Fruit fly (Drosophila melanogaster): Measurements from ENCODE around the gene CG6908.
A peak's percentile ranks its signal among the peaks of the same experiment; 100 is the strongest.

Gene CG6908

DNA sequence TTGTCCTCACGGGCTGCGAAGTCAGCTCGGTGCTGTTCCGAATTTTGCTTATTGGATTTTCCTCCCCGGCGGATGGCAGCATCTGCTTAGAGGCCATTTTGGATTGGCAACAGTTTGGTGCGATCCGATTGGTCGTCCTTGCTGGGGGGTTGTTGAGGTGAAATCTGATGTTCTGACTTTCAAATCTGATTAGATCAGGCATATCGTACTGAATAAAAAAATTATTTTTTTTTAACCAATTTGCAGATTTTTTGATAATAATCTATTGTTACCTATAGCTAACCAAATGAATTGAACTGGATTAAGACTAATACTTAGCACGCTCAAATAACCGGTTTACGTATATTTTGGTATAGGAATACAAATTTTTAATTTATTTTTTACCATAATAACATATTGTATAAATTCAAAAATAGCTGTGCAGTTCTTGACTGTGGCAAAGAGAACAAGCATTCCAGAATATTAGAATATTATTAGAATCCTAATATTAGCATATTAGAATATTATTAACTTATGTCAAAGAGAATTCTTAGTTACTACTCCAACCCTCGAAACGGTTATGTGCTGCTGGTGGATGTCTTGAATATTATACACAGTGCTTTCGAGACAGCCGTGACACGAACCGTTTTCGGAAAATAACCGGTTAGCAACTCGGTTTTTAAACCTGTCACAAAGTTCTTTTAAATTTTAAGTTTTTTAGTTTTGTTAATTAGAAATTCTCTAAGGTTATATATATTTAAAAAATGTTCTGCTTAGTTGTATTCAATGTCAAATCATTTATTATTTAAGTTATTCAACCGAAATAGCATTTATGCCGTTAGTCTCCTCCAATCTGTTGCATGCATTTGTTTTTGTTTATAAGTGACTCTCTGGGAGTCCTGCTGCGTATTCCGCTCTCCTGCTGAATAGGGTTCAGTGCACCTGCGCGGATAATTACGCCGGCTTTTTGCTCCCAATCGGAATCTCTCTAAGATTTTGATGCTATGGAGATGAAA lies 4.8 kb upstream of the CG6908 start, which contains the start of gene Fer3 (continued):
- TF ChIP-seq HLHmδ (GFP tag; optimal IDR thresholded peaks at IDR 0.05): no peak
- no peak for TF ChIP-seq CG11093 (GFP tag; IDR thresholded peaks at IDR 0.05)
- TF ChIP-seq Scr (GFP tag; IDR thresholded peaks at IDR 0.05; ENCODE audit: partially characterized antibody): no peak
- no peak for TF ChIP-seq fd102C (GFP tag; optimal IDR thresholded peaks at IDR 0.05)
- no peak for TF ChIP-seq zfh1 (GFP tag; IDR thresholded peaks at IDR 0.05)
- no peak for TF ChIP-seq Dll (GFP tag; IDR thresholded peaks at IDR 0.05; ENCODE audit: partially characterized antibody)
- TF ChIP-seq slp2 (GFP tag; optimal IDR thresholded peaks at IDR 0.05): no peak
- no peak for TF ChIP-seq CG8388 (GFP tag; optimal IDR thresholded peaks at IDR 0.05)
- no peak for TF ChIP-seq gcm (GFP tag; optimal IDR thresholded peaks at IDR 0.05)
- TF ChIP-seq CG10431 (GFP tag; optimal IDR thresholded peaks at IDR 0.05): no peak
- TF ChIP-seq jing (GFP tag; optimal IDR thresholded peaks at IDR 0.05): no peak
- TF ChIP-seq usp (GFP tag; optimal IDR thresholded peaks at IDR 0.05): no peak
- peak; percentile 98 for TF ChIP-seq Elba2 (GFP tag; optimal IDR thresholded peaks at IDR 0.05)
- TF ChIP-seq otp (GFP tag; IDR thresholded peaks at IDR 0.05): no peak
- TF ChIP-seq H15 (GFP tag; IDR thresholded peaks at IDR 0.05): no peak
- no peak for TF ChIP-seq CG1832 (GFP tag; optimal IDR thresholded peaks at IDR 0.05)
- TF ChIP-seq BtbVII (GFP tag; optimal IDR thresholded peaks at IDR 0.05): no peak
- TF ChIP-seq ham (GFP tag; IDR thresholded peaks at IDR 0.05): no peak
- TF ChIP-seq fd96Cb (tag; optimal IDR thresholded peaks at IDR 0.05): no peak
- no peak for TF ChIP-seq Mes4 (GFP tag; optimal IDR thresholded peaks at IDR 0.05)
- TF ChIP-seq Chrac-16 (GFP tag; optimal IDR thresholded peaks at IDR 0.05): no peak
- TF ChIP-seq al (GFP tag; IDR thresholded peaks at IDR 0.05): no peak
- TF ChIP-seq CG10274 (GFP tag; optimal IDR thresholded peaks at IDR 0.05): no peak
- TF ChIP-seq HHEX (GFP tag; optimal IDR thresholded peaks at IDR 0.05): no peak
- no peak for TF ChIP-seq Eip74EF (GFP tag; optimal IDR thresholded peaks at IDR 0.05)
- TF ChIP-seq CG11695 (GFP tag; IDR thresholded peaks at IDR 0.05): no peak
- peak; percentile 92 for TF ChIP-seq Nf-YB (GFP tag; optimal IDR thresholded peaks at IDR 0.05)
- TF ChIP-seq CG17802 (tag; optimal IDR thresholded peaks at IDR 0.05): no peak
- TF ChIP-seq GATAe (GFP tag; conservative IDR thresholded peaks at IDR 0.05): no peak
- TF ChIP-seq CG10565 (GFP tag; optimal IDR thresholded peaks at IDR 0.05): no peak
- no peak for TF ChIP-seq Lhr (GFP tag; optimal IDR thresholded peaks at IDR 0.05)
- TF ChIP-seq wek (GFP tag; optimal IDR thresholded peaks at IDR 0.05): no peak
- no peak for TF ChIP-seq NC2α (GFP tag; optimal IDR thresholded peaks at IDR 0.05)
- no peak for TF ChIP-seq Atf-2 (GFP tag; optimal IDR thresholded peaks at IDR 0.05)
- peak; percentile 74 for TF ChIP-seq CTCF (GFP tag; optimal IDR thresholded peaks at IDR 0.05)
- TF ChIP-seq phol (tag; optimal IDR thresholded peaks at IDR 0.05): peak; percentile 25
- TF ChIP-seq ab (GFP tag; optimal IDR thresholded peaks at IDR 0.05): no peak
- TF ChIP-seq sima (GFP tag; optimal IDR thresholded peaks at IDR 0.05): no peak
- TF ChIP-seq NK7.1 (GFP tag; optimal IDR thresholded peaks at IDR 0.05): no peak
- TF ChIP-seq chm (GFP tag; IDR thresholded peaks at IDR 0.05): no peak
- TF ChIP-seq twi (tag; optimal IDR thresholded peaks at IDR 0.05): no peak
- peak; percentile 1 for TF ChIP-seq Med (GFP tag)
- TF ChIP-seq slbo (GFP tag; IDR thresholded peaks at IDR 0.05): no peak
- TF ChIP-seq scrt (GFP tag; optimal IDR thresholded peaks at IDR 0.05): peak; percentile 93
- TF ChIP-seq CoRest (tag; optimal IDR thresholded peaks at IDR 0.05): peak; percentile 5
- TF ChIP-seq p53 (GFP tag; optimal IDR thresholded peaks at IDR 0.05): no peak
- TF ChIP-seq Neu2 (GFP tag; optimal IDR thresholded peaks at IDR 0.05; ENCODE audit: borderline replicate concordance): no peak
- TF ChIP-seq chn (GFP tag; optimal IDR thresholded peaks at IDR 0.05): no peak
- TF ChIP-seq Doc3 (GFP tag; IDR thresholded peaks at IDR 0.05; ENCODE audit: partially characterized antibody): no peak
